Worm (Caenorhabditis elegans): Measurements from ENCODE around the gene pmpl-1.

DNA sequence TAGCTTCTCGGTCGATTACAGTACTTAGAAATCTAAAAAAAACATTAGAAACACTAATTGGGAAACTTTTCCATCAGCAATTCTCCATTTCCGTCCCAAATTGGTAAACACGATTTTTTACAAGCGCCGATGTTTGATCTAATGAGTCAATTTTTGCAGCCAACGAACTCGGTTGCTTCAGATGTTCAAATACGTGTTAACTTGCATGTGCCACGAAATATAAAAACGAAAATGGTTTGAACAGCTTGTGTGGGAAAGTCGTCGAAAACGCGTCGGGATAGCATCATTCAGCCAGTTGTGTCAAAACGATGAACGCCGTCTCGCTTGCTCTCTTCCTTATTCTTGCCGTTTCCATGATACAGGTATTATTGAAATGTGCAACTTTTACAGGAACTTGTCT, 17.0 kb downstream of the pmpl-1 start, which contains the start of gene F35A5.2:
- TF ChIP-seq attf-3 (GFP tag; conservative IDR thresholded peaks at IDR 0.05), result no peak
- TF ChIP-seq ceh-40 (GFP tag; IDR thresholded peaks at IDR 0.05), result no peak
- no peak for TF ChIP-seq nhr-120 (GFP tag; IDR thresholded peaks at IDR 0.05)
- no peak for TF ChIP-seq F52B5.7 (tag; optimal IDR thresholded peaks at IDR 0.05)
- no peak for TF ChIP-seq ztf-22 (GFP tag; optimal IDR thresholded peaks at IDR 0.05)

All from whole organism, young adult.